Fruit fly (Drosophila melanogaster) whole organism: Measurements from ENCODE around the gene CG33110.

Experiments
- CG8478 ChIP-seq: fragments of >200 bp; optimal IDR thresholded peaks from 2 replicates; lab custom pipeline; 2018; ENCODE audit warnings: inconsistent platforms
- psq ChIP-seq: fragments of >200 bp; optimal IDR thresholded peaks from 2 replicates; lab custom pipeline; 2017

- no peak for TF ChIP-seq CG8478 (lab: Kevin White, UChicago)
- no peak for TF ChIP-seq psq
Observed at dm6 chr3R:22594257-22594656, 24.3 kb downstream of the CG33110 start.
